Fruit fly (Drosophila melanogaster) whole organism, embryonic: ENCODE results near the gene Mpcp2.

ENCODE experiments used
- BEAF-32 ChIP-seq: fragments of 200-800 bp; sonication (Bioruptor generic); optimal IDR thresholded peaks from 3 replicates; lab custom pipeline; 2017; ENCODE audit warnings: missing biosample characterization, missing genetic modification characterization, mild to moderate bottlenecking, moderate library complexity, missing genetic modification reagents
- CG10209 ChIP-seq: fragments of 200-800 bp; sonication (Bioruptor generic); optimal IDR thresholded peaks from 3 replicates; lab custom pipeline; 2017; ENCODE audit warnings: missing biosample characterization, mild to moderate bottlenecking, missing genetic modification characterization, missing genetic modification reagents
- CG10462 ChIP-seq: fragments of 200-800 bp; sonication (Bioruptor generic); optimal IDR thresholded peaks from 2 replicates; lab custom pipeline; 2016; ENCODE audit warnings: missing biosample characterization, missing genetic modification characterization
- CG11504 ChIP-seq: fragments of 200-800 bp; sonication (Bioruptor generic); optimal IDR thresholded peaks from 3 replicates; lab custom pipeline; 2019; ENCODE audit warnings: missing biosample characterization, mild to moderate bottlenecking, missing genetic modification characterization, moderate library complexity
- CG11696 ChIP-seq: fragments of 200-800 bp; sonication (Bioruptor generic); IDR thresholded peaks from 2 replicates; pipeline ENCODE4 v1.3.6; 2022; ENCODE audit warnings: missing biosample characterization, missing genetic modification characterization
- CG12104 ChIP-seq: fragments of 200-800 bp; sonication (Bioruptor generic); optimal IDR thresholded peaks from 3 replicates; lab custom pipeline; 2016; ENCODE audit warnings: missing biosample characterization, missing genetic modification characterization
- CG12659 ChIP-seq: fragments of 200-800 bp; sonication (Bioruptor generic); optimal IDR thresholded peaks from 3 replicates; lab custom pipeline; 2017; ENCODE audit warnings: mild to moderate bottlenecking, missing biosample characterization, missing genetic modification reagents, missing genetic modification characterization
- CG13775 ChIP-seq: fragments of 200-800 bp; sonication (Bioruptor generic); optimal IDR thresholded peaks from 3 replicates; lab custom pipeline; 2017; ENCODE audit warnings: missing biosample characterization, mild to moderate bottlenecking, missing genetic modification characterization
- CG14441 ChIP-seq: fragments of 200-800 bp; sonication (Bioruptor generic); IDR thresholded peaks from 2 replicates; pipeline ENCODE4 v1.3.6; 2022; ENCODE audit warnings: missing biosample characterization, missing genetic modification characterization
- CG14860 ChIP-seq: fragments of 200-800 bp; sonication (Bioruptor generic); IDR thresholded peaks from 3 replicates; pipeline ENCODE4 v1.3.6; 2022; ENCODE audit warnings: missing biosample characterization, missing genetic modification characterization; ENCODE audit not compliant: partially characterized antibody
- CG15601 ChIP-seq: fragments of 200-800 bp; sonication (Bioruptor generic); optimal IDR thresholded peaks from 3 replicates; lab custom pipeline; 2019; ENCODE audit warnings: missing biosample characterization, mild to moderate bottlenecking, missing genetic modification characterization, moderate library complexity
- CG17385 ChIP-seq: fragments of 200-800 bp; sonication (Bioruptor generic); optimal IDR thresholded peaks from 3 replicates; lab custom pipeline; 2018; ENCODE audit warnings: missing biosample characterization, mild to moderate bottlenecking, missing genetic modification characterization
- CG18262 ChIP-seq: fragments of 200-800 bp; optimal IDR thresholded peaks from 3 replicates; lab custom pipeline; 2019; ENCODE audit warnings: missing biosample characterization, mild to moderate bottlenecking, missing genetic modification characterization, moderate library complexity
- CG2712 ChIP-seq: fragments of 200-800 bp; optimal IDR thresholded peaks from 3 replicates; lab custom pipeline; 2019; ENCODE audit warnings: missing biosample characterization, mild to moderate bottlenecking, missing genetic modification characterization, moderate library complexity
- CG34224 ChIP-seq: fragments of 200-800 bp; sonication (Bioruptor generic); IDR thresholded peaks from 3 replicates; pipeline ENCODE4 v1.3.6; 2022; ENCODE audit warnings: missing biosample characterization, missing genetic modification characterization; ENCODE audit not compliant: partially characterized antibody
- CG34376 ChIP-seq: fragments of 200-800 bp; sonication (Bioruptor generic); optimal IDR thresholded peaks from 2 replicates; lab custom pipeline; 2018; ENCODE audit warnings: missing biosample characterization, mild to moderate bottlenecking, missing genetic modification characterization
- CG3995 ChIP-seq: fragments of 200-800 bp; sonication (Bioruptor generic); optimal IDR thresholded peaks from 3 replicates; lab custom pipeline; 2016; ENCODE audit warnings: missing biosample characterization, missing genetic modification characterization
- CG4328 ChIP-seq: fragments of 200-800 bp; sonication (Bioruptor generic); optimal IDR thresholded peaks from 3 replicates; lab custom pipeline; 2017; ENCODE audit warnings: missing biosample characterization, missing genetic modification reagents, missing genetic modification characterization
- CG4707 ChIP-seq: fragments of 200-800 bp; sonication (Bioruptor generic); optimal IDR thresholded peaks from 2 replicates; lab custom pipeline; 2018; ENCODE audit warnings: missing biosample characterization, mild to moderate bottlenecking, missing genetic modification characterization, moderate library complexity
- CG5180 ChIP-seq: fragments of 200-800 bp; sonication (Bioruptor generic); optimal IDR thresholded peaks from 3 replicates; lab custom pipeline; 2017; ENCODE audit warnings: missing biosample characterization, missing genetic modification characterization, mild to moderate bottlenecking, moderate library complexity, missing genetic modification reagents
- CG6791 ChIP-seq: fragments of 200-800 bp; sonication (Bioruptor generic); IDR thresholded peaks from 3 replicates; pipeline ENCODE4 v1.3.6; 2022; ENCODE audit warnings: missing biosample characterization, missing genetic modification characterization; ENCODE audit not compliant: partially characterized antibody
- CG7556 ChIP-seq: fragments of 200-800 bp; sonication (Bioruptor generic); optimal IDR thresholded peaks from 2 replicates; lab custom pipeline; 2017; ENCODE audit warnings: missing biosample characterization, mild to moderate bottlenecking, missing genetic modification characterization
- D ChIP-seq, 2 experiments: fragments of 200-800 bp in 1 of 2; fragments of >200 bp in 1 of 2; sonication (Bioruptor generic) in 1 of 2; optimal IDR thresholded peaks; 2 replicates in 1 of 2; 3 replicates in 1 of 2; lab custom pipeline; 2017; ENCODE audit warnings: mild to moderate bottlenecking in 1 of 2, missing biosample characterization in 1 of 2, missing genetic modification characterization in 1 of 2, missing genetic modification reagents in 1 of 2
- Fer3 ChIP-seq: fragments of 200-800 bp; sonication (Bioruptor generic); optimal IDR thresholded peaks from 2 replicates; lab custom pipeline; 2018; ENCODE audit warnings: missing biosample characterization, mild to moderate bottlenecking, missing genetic modification characterization, moderate library complexity
- Jarid2 ChIP-seq: fragments of 200-800 bp; sonication (Bioruptor generic); optimal IDR thresholded peaks from 3 replicates; lab custom pipeline; 2017; ENCODE audit warnings: mild to moderate bottlenecking, missing biosample characterization, missing genetic modification reagents, missing genetic modification characterization
- Lpt ChIP-seq: fragments of >200 bp; optimal IDR thresholded peaks from 2 replicates; lab custom pipeline; 2018; ENCODE audit warnings: missing biosample characterization, missing genetic modification characterization
- MESR4 ChIP-seq: fragments of 200-800 bp; sonication (Bioruptor generic); optimal IDR thresholded peaks from 2 replicates; lab custom pipeline; 2018; ENCODE audit warnings: missing biosample characterization, mild to moderate bottlenecking, missing genetic modification characterization, moderate library complexity
- Max ChIP-seq: fragments of 200-800 bp; sonication (Bioruptor generic); optimal IDR thresholded peaks from 2 replicates; lab custom pipeline; 2016; ENCODE audit warnings: missing biosample characterization, mild to moderate bottlenecking, missing genetic modification characterization
- Pdp1 ChIP-seq, 2 experiments: fragments of 200-800 bp; sonication (Bioruptor generic); optimal IDR thresholded peaks; 3 replicates each; lab custom pipeline; 2016; ENCODE audit warnings: missing biosample characterization in 2 of 2, missing genetic modification characterization in 2 of 2, mild to moderate bottlenecking in 1 of 2, moderate library complexity in 1 of 2
- Six4 ChIP-seq: fragments of 200-800 bp; sonication (Bioruptor generic); optimal IDR thresholded peaks from 2 replicates; lab custom pipeline; 2016; ENCODE audit warnings: missing biosample characterization, missing genetic modification characterization
- bigmax ChIP-seq: fragments of 200-800 bp; sonication (Bioruptor generic); optimal IDR thresholded peaks from 2 replicates; lab custom pipeline; 2018; ENCODE audit warnings: missing biosample characterization, mild to moderate bottlenecking, missing genetic modification characterization
- chinmo ChIP-seq: fragments of 200-800 bp; sonication (Bioruptor generic); IDR thresholded peaks from 4 replicates; pipeline ENCODE4 v1.3.6; 2022; ENCODE audit warnings: missing biosample characterization, missing genetic modification characterization; ENCODE audit not compliant: partially characterized antibody
- gsb ChIP-seq: fragments of 200-800 bp; sonication (Bioruptor generic); IDR thresholded peaks from 2 replicates; pipeline ENCODE4 v1.3.6; 2022; ENCODE audit warnings: missing biosample characterization, missing genetic modification characterization
- gsb-n ChIP-seq: fragments of 200-800 bp; sonication (Bioruptor generic); optimal IDR thresholded peaks from 3 replicates; lab custom pipeline; 2018; ENCODE audit warnings: missing biosample characterization, mild to moderate bottlenecking, missing genetic modification characterization
- hbn ChIP-seq: fragments of 200-800 bp; sonication (Bioruptor generic); IDR thresholded peaks from 2 replicates; pipeline ENCODE4 v1.3.6; 2022; ENCODE audit warnings: missing biosample characterization, missing genetic modification characterization; ENCODE audit not compliant: partially characterized antibody
- klu ChIP-seq: fragments of 200-800 bp; sonication (Bioruptor generic); IDR thresholded peaks from 2 replicates; pipeline ENCODE4 v1.3.6; 2022; ENCODE audit warnings: missing biosample characterization, missing genetic modification characterization
- lov ChIP-seq, 2 experiments: fragments of 200-800 bp in 1 of 2; fragments of >200 bp in 1 of 2; sonication (Bioruptor generic) in 1 of 2; IDR thresholded peaks in 1 of 2; optimal IDR thresholded peaks in 1 of 2; 2 replicates in 1 of 2; 3 replicates in 1 of 2; pipeline versions ENCODE4 v1.3.6 to Lab custom; 2017 to 2022; ENCODE audit warnings: missing biosample characterization in 1 of 2, missing genetic modification characterization in 1 of 2
- pum ChIP-seq: fragments of 200-800 bp; sonication (Bioruptor generic); optimal IDR thresholded peaks from 2 replicates; lab custom pipeline; 2016; ENCODE audit warnings: missing biosample characterization, missing genetic modification characterization
- sima ChIP-seq: fragments of 200-800 bp; sonication (Bioruptor generic); optimal IDR thresholded peaks from 2 replicates; lab custom pipeline; 2016; ENCODE audit warnings: missing biosample characterization, missing genetic modification characterization
- sna ChIP-seq: fragments of 200-800 bp; sonication (Bioruptor generic); IDR thresholded peaks from 2 replicates; pipeline ENCODE4 v1.3.6; 2022; ENCODE audit warnings: missing biosample characterization, missing genetic modification characterization; ENCODE audit not compliant: partially characterized antibody
- sqz ChIP-seq: fragments of 200-800 bp; sonication (Bioruptor generic); optimal IDR thresholded peaks from 3 replicates; lab custom pipeline; 2018; ENCODE audit warnings: missing biosample characterization, mild to moderate bottlenecking, missing genetic modification characterization
- stc ChIP-seq: fragments of 200-800 bp; sonication (Bioruptor generic); IDR thresholded peaks from 2 replicates; pipeline ENCODE4 v1.3.6; 2022; ENCODE audit warnings: missing biosample characterization, missing genetic modification characterization
- tap ChIP-seq: fragments of 200-800 bp; optimal IDR thresholded peaks from 3 replicates; lab custom pipeline; 2019; ENCODE audit warnings: missing biosample characterization, mild to moderate bottlenecking, missing genetic modification characterization, moderate library complexity
- trh ChIP-seq: fragments of 200-800 bp; sonication (Bioruptor generic); optimal IDR thresholded peaks from 2 replicates; lab custom pipeline; 2016; ENCODE audit warnings: missing biosample characterization, missing genetic modification characterization
- vfl ChIP-seq: fragments of 200-800 bp; sonication (Bioruptor generic); optimal IDR thresholded peaks from 2 replicates; lab custom pipeline; 2016; ENCODE audit warnings: missing biosample characterization, missing genetic modification characterization
- yki ChIP-seq: fragments of >200 bp; optimal IDR thresholded peaks from 3 replicates; lab custom pipeline; 2018

Mpcp2 gene

dm6 chr3L:14544987-14545943 is 7.8 kb downstream of the Mpcp2 start (continued):
- TF ChIP-seq CG4707 (GFP tag; lab: Kevin White, UChicago) (no peak), Jarid2 (GFP tag; lab: Kevin White, UChicago) (peak; percentile 33), CG34376 (GFP tag; lab: Kevin White, UChicago) (peak; percentile 22), trh (no peak), CG17385 (GFP tag; lab: Kevin White, UChicago) (peak; percentile 48), sna (no peak), Lpt (no peak), sima (GFP tag; lab: Kevin White, UChicago) (no peak), CG7556 (GFP tag; lab: Kevin White, UChicago) (peak; percentile 77), Fer3 (peak; percentile 15), CG12659 (peak; percentile 55), CG10209 (peak; percentile 53), gsb (GFP tag; lab: Robert Waterston, UW) (0 out of 2 replicates have a peak, but pooled peaks have one; percentile 37), yki (lab: Kevin White, UChicago) (no peak), CG11504 (tag; lab: Kevin White, UChicago) (peak; percentile 82), CG12104 (peak; percentile 44), chinmo (GFP tag; lab: Robert Waterston, UW) (0 out of 4 replicates have a peak, but pooled peaks have one; percentile 57), CG2712 (peak; percentile 70), pum (no peak), hbn (GFP tag; lab: Robert Waterston, UW) (no peak), CG3995 (no peak), sqz (GFP tag; lab: Kevin White, UChicago) (peak; percentile 42), gsb-n (tag; lab: Kevin White, UChicago) (peak; percentile 9), MESR4 (no peak), CG15601 (peak; percentile 48), klu (no peak), stc (no peak), CG5180 (GFP tag; lab: Kevin White, UChicago) (peak; percentile 65), CG14860 (GFP tag; lab: Robert Waterston, UW) (no peak), CG6791 (GFP tag; lab: Robert Waterston, UW) (no peak), bigmax (no peak), CG10462 (peak; percentile 0), D (optimal IDR thresholded peaks at IDR 0.05; lab: Kevin White, UChicago) (no peak), D (GFP tag; optimal IDR thresholded peaks at IDR 0.05; lab: Kevin White, UChicago) (peak; percentile 65), Pdp1 (GFP tag; optimal IDR thresholded peaks at IDR 0.05; lab: Kevin White, UChicago) (peak; percentile 11 to 32), CG11696 (GFP tag; lab: Robert Waterston, UW) (0 out of 2 replicates have a peak, but pooled peaks have one; percentile 28), Max (GFP tag; lab: Kevin White, UChicago) (peak; percentile 36), tap (tag; lab: Kevin White, UChicago) (peak; percentile 53), CG34224 (no peak), vfl (GFP tag; lab: Kevin White, UChicago) (no peak), BEAF-32 (GFP tag; lab: Kevin White, UChicago) (no peak), Six4 (GFP tag; lab: Kevin White, UChicago) (peak; percentile 23), CG13775 (GFP tag; lab: Kevin White, UChicago) (peak; percentile 6), CG14441 (GFP tag; lab: Robert Waterston, UW) (peak; percentile 39; the same call in 1 of the 2 replicates), lov (optimal IDR thresholded peaks at IDR 0.05; lab: Kevin White, UChicago) (no peak), lov (GFP tag; IDR thresholded peaks at IDR 0.05; lab: Robert Waterston, UW) (no peak), CG18262 (tag; lab: Kevin White, UChicago) (peak; percentile 81), CG4328 (GFP tag; lab: Kevin White, UChicago) (peak; percentile 33)
